Fruit fly (Drosophila melanogaster): ENCODE results near the gene CG13733.

Gene CG13733

dm6 chr3L:17432947-17433346, 45.8 kb downstream of the CG13733 start, which contains the start of gene frc (continued):
- TF ChIP-seq CG13775 (GFP tag; optimal IDR thresholded peaks at IDR 0.05) (no peak), CG6854 (GFP tag; optimal IDR thresholded peaks at IDR 0.05) (no peak), CG15514 (GFP tag; optimal IDR thresholded peaks at IDR 0.05) (peak; percentile 35), NC2β (GFP tag; optimal IDR thresholded peaks at IDR 0.05) (no peak), D (optimal IDR thresholded peaks at IDR 0.05) (no peak), D (GFP tag; optimal IDR thresholded peaks at IDR 0.05) (no peak), chn (GFP tag; optimal IDR thresholded peaks at IDR 0.05) (no peak), Taf1 (GFP tag; IDR thresholded peaks at IDR 0.05) (no peak), Atf-2 (GFP tag; optimal IDR thresholded peaks at IDR 0.05) (no peak), CG3847 (GFP tag; IDR thresholded peaks at IDR 0.05) (no peak), gt (GFP tag; IDR thresholded peaks at IDR 0.05) (no peak), CG12659 (GFP tag; optimal IDR thresholded peaks at IDR 0.05) (no peak), Chrac-16 (GFP tag; optimal IDR thresholded peaks at IDR 0.05) (no peak), CG6689 (GFP tag; IDR thresholded peaks at IDR 0.05) (no peak), vvl (GFP tag; IDR thresholded peaks at IDR 0.05) (peak; percentile 53), emc (GFP tag; optimal IDR thresholded peaks at IDR 0.05) (no peak), CG7357 (GFP tag; IDR thresholded peaks at IDR 0.05) (no peak), ewg (GFP tag; optimal IDR thresholded peaks at IDR 0.05) (no peak), PHDP (tag; optimal IDR thresholded peaks at IDR 0.05) (no peak), fru (optimal IDR thresholded peaks at IDR 0.05) (no peak), CG9876 (GFP tag; optimal IDR thresholded peaks at IDR 0.05) (no peak), knrl (GFP tag; IDR thresholded peaks at IDR 0.05; ENCODE audit: partially characterized antibody) (no peak), Awh (GFP tag; IDR thresholded peaks at IDR 0.05) (no peak), CG14667 (GFP tag; IDR thresholded peaks at IDR 0.05) (no peak), ATbp (GFP tag; optimal IDR thresholded peaks at IDR 0.05) (no peak), CG9932 (GFP tag; IDR thresholded peaks at IDR 0.05) (no peak), CG3065 (GFP tag; optimal IDR thresholded peaks at IDR 0.05) (no peak), Oli (tag; optimal IDR thresholded peaks at IDR 0.05) (no peak), Bteb2 (GFP tag; optimal IDR thresholded peaks at IDR 0.05) (no peak), CG17385 (GFP tag; optimal IDR thresholded peaks at IDR 0.05) (no peak), sens-2 (GFP tag; IDR thresholded peaks at IDR 0.05) (no peak), D19A (tag; optimal IDR thresholded peaks at IDR 0.05) (no peak), onecut (GFP tag; IDR thresholded peaks at IDR 0.05) (no peak), dan (GFP tag; IDR thresholded peaks at IDR 0.05) (no peak), da (GFP tag; optimal IDR thresholded peaks at IDR 0.05) (no peak), CG12219 (GFP tag; optimal IDR thresholded peaks at IDR 0.05) (no peak), Mrtf (GFP tag; IDR thresholded peaks at IDR 0.05) (no peak), CG1233 (GFP tag; optimal IDR thresholded peaks at IDR 0.05) (no peak), CG34224 (GFP tag; IDR thresholded peaks at IDR 0.05; ENCODE audit: partially characterized antibody) (0 out of 3 replicates have a peak, but pooled peaks have one; percentile 14), Usf (GFP tag; optimal IDR thresholded peaks at IDR 0.05) (no peak), CG12391 (tag; optimal IDR thresholded peaks at IDR 0.05) (no peak), chif (GFP tag; optimal IDR thresholded peaks at IDR 0.05) (no peak), inv (GFP tag; IDR thresholded peaks at IDR 0.05; ENCODE audit: partially characterized antibody) (no peak), gsb (GFP tag; IDR thresholded peaks at IDR 0.05) (no peak), chinmo (GFP tag; IDR thresholded peaks at IDR 0.05; ENCODE audit: partially characterized antibody) (no peak), CG18262 (tag; optimal IDR thresholded peaks at IDR 0.05) (no peak), NK7.1 (GFP tag; optimal IDR thresholded peaks at IDR 0.05) (no peak), CG8478 (optimal IDR thresholded peaks at IDR 0.05) (no peak), CG10274 (GFP tag; optimal IDR thresholded peaks at IDR 0.05) (no peak), CG10431 (GFP tag; optimal IDR thresholded peaks at IDR 0.05) (no peak), Hr39 (optimal IDR thresholded peaks at IDR 0.05) (no peak), ham (GFP tag; IDR thresholded peaks at IDR 0.05) (no peak), Vsx1 (GFP tag; optimal IDR thresholded peaks at IDR 0.05) (no peak)
